Worm (Caenorhabditis elegans) whole organism, dauer: ENCODE measurements around the gene mans-3.

Experiments
- unc-62 ChIP-seq: sonication (generic microtip); optimal IDR thresholded peaks from 2 replicates; lab custom pipeline; 2017; ENCODE audit warnings: missing biosample characterization, missing genetic modification reagents, missing genetic modification characterization

mans-3 gene

DNA sequence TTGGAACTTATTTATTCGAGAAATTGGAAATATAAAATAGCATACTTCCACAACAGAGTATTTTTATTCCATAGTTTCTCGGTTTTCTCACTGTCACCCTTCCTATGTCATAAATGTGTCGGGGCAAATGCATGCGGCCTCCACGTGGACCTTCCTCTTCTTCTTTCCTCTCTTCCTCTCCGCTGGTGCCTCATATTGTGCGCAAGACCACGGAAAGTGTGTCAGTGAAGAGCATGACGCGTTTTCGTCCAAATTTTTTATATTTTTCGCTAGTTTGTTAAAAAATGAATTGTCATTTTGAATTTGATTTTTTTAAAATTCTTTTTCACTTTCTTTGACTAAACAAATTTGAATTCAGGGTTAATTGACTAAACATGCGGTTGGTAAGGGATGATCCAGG is at the start of gene mans-3:
mans-3 (plus strand) TSS at position 359 of the 400 bp plus-strand sequence.
- TF ChIP-seq unc-62 (GFP tag; lab: Kevin White, UChicago), result no peak

DNA sequence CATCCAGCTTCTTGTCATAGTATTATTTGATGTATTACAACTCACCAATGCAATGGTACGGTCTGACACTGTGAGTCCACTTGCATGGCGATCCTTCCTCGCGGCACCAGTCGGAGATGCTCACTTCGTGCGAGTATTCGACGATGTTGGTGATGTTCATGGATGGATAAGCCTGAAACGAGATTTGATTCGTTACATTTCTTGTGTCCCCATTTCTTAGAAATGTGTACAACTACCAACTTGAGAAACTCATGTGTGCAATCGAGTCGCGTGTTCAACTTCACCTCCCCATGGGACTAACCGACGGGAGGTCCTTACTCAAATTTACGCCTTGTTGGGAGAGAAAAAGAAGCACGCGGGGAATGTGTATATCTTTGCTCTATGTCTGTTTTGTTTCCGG is 49.7 kb upstream of the mans-3 start:
- no peak for TF ChIP-seq unc-62 (GFP tag; lab: Kevin White, UChicago)

DNA sequence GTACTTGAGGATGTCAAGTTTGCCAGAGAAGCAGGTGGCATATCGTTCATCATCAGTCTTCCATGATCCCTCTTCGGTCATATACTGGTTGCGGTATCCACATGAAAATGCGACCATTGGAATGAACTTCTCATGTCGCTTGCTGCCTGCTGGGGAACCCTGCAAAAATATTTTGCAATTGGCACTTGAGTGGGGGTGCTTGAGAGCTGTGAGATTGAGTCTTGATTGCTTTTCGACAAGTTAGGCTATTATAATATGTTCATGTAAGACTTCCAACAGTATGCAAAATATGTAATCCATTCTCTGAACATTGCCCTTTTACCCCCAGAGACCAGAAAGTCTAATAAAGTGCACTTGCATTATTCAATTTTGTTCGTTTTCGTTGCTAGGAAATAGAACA is 49.0 kb upstream of the mans-3 start:
- TF ChIP-seq unc-62 (GFP tag; lab: Kevin White, UChicago), result no peak

DNA sequence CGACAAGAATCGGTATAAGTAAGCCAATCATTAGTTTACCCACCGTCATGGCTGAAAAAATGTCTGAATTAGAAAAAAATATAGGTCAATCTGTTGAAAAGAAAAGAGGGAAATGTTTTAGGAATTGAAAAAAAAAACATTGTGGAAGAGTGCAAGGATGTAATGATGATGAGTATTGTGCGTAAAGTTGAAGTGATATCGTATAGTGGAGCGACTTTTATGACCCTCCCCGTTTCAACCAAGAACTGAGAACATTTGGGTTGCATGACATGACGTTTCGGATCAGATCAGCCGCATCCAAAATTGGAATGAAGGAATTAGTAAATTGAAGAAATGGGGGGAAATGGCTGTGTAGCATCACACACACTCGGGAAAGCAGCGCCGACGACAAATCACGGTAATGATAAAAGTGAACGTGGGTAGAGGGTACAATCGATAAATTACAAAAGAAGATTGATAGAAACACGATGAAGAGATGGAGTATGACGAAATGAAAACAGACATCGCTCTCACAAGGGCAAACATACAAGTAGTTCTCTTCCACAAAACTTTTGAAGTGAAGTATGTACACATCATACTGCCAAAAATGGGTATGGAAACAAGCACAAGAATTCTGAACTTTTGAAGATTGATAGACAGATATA is 48.3 kb upstream of the mans-3 start, which contains the start of gene apl-1:
apl-1 (minus strand) TSS at position 51 of the 644 bp plus-strand sequence.
- no peak for TF ChIP-seq unc-62 (GFP tag; lab: Kevin White, UChicago)

DNA sequence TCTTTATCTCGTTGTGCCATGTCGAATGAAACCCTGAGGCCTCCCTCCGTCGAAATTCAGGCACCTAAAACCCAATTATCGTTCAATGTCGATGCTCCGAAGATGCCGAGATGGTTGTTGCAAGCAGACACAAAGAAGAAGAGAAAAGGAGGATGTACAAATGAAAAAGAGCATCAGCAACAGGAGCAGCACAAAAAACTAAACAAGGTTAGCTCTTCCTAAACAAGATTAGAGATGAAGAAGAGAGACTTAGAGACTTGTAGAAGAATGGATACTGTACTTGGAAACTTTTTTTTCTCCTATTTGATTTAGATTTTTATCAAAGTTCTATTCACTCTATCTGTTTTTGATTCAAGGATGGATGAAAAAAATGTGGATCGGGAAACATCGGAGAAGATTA is 47.6 kb upstream of the mans-3 start:
- no peak for TF ChIP-seq unc-62 (GFP tag; lab: Kevin White, UChicago)

DNA sequence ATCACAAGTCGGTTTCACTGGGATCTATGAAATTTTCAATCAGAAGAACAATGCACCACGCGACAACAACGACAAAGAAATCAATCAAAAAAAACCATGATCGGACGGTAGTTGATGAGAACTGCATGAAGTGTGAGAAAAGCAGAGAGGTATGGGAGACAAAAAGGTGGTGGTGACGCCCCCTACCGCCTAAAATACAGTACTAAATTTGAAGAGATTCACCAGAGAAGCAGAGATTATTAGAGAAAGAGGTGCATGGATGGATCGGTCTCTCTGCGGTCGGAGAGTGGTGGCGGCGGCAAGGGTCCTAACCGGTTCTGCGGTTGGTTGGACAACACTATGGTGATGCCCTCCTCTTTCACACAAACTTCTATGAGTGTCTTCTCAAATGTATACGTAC is 45.9 kb upstream of the mans-3 start:
- no peak for TF ChIP-seq unc-62 (GFP tag; lab: Kevin White, UChicago)

DNA sequence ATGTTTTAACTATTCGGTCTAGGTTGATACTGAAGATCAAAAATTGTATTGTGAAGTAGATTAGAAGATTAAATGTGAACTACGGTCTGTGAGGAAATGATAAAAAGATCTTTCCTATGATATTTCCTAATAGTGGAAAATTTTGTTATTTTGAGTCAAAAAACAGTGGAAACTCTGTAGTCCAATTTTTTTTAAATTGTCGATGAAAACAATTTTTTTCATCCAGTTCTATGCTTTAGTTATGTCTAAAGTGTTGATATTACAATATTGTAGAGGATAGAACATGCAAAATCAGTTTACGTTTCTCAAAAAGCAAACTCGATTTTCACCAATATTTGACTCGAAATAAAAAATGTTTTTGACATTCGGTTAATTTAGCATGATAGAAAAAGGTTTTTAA is 45.5 kb upstream of the mans-3 start:
- no peak for TF ChIP-seq unc-62 (GFP tag; lab: Kevin White, UChicago)

DNA sequence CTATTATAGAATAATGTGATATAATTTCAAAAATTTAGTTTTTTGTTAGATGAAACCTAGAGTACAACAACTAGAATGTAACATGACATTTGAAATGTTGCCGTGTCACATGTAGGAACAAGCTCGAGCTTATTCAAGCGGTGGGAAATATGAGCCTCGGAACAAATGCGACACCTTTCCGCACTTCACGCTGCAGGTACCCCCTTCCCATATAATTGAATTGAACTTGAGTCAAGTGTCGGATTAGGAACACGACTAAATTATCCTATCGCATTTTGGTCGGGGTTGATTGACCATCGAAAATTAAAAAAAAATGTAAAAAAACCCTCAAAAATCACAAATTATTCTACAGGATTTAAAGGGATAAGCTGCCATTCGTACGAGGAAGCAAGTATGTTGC is 45.0 kb upstream of the mans-3 start:
- no peak for TF ChIP-seq unc-62 (GFP tag; lab: Kevin White, UChicago)

DNA sequence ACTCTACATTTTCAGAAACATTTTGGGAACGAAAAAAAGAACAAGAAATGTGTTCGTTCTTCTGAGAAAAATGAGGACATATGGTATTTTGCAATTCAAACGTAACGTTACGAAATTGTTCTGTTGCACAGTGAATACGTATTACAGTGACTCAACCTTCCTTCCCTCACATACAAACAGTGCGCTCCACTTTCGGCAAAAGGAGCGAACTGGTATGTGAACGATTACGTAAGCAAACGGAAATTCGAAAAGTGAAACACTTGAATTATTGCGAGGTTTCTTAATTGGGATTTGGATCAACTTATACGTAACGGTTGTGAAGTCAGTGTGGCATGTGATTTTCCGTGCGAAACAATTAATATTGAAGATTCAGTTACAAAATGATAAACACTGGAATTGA is 44.4 kb upstream of the mans-3 start:
- no peak for TF ChIP-seq unc-62 (GFP tag; lab: Kevin White, UChicago)

DNA sequence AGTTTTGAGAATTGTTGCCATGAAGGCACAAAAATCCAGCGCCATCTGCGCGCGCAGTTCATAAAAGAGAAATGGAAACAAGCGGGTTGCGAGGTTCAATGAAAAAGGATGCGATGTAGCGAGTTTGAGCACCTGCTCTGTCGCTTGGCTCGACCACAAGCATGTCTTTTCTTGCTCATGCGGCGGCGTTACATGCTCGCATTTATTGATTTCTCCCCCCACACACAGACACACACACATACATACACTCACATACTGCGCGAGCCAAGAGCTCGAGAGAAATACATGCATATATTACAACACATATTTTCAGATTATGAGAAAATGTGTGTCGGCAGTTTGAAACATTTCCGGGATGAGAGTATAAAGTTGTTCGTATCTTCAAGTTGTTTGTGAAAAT is 43.4 kb upstream of the mans-3 start:
- TF ChIP-seq unc-62 (GFP tag; lab: Kevin White, UChicago), result no peak

DNA sequence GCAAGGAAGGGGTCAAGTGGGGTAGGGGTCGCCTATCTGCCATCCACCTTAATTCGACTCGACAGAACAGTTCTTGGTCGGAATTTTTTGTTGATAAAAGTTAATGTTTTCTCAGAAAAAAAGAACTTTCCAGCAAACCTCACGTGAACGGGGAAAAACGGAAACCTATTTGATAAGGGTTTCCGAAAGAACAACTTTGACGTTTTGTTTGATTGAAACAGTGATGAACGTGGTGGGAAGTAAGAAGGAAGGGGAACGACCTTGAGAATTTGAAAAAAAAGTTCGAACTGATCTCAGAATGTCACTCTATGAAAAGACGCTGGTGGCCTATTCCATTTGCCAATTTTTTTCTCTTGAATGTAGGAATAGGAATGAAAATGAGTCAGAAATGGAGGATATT is 42.8 kb upstream of the mans-3 start:
- TF ChIP-seq unc-62 (GFP tag; lab: Kevin White, UChicago), result no peak

DNA sequence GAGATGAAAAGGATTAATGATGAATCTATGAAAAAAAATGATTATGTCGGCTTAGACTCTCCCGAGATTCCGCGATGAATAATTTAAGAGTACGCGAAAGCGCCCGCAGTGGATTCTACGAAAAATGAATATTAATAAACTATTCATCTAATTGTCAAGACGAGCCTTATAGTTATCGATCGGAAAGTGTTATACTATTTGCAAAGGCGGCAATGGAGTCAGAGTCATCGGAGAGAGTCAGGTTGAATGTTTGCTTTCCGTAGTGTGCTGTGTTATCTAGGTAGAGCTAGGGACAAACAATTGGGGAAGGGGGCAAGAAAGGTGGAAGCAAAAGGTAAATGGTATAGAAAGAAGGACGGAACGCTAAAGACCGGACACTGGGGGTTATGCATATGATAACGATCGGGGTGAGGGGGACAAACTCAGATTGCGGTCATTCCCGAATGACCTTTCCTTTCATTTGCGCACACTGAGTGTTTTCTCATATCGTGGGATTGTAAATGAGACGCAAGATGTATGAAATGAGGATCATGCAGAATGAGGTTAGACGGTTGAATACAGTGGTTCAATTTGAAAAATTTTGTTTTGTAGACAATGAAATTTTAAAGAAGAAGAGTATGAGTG is 42.3 kb upstream of the mans-3 start:
- TF ChIP-seq unc-62 (GFP tag; lab: Kevin White, UChicago), result no peak

DNA sequence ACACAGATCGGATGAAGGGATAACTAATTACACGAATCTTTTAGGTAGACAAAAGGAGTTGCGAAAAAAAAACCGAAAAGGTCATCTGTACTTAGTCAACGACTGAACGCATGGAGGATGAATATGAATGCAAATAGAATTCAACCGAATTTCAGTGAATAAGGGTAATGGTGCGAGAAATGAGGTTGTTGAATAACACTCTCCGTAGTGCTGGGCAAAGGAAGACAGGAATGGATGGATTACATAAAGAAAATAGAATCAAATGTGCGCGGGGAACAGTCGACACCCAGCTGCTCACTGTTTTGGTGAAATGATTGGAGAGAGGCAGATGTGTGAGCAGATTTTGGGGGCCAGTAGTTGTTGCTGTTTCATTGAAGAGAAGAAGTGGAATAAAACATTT is 40.9 kb upstream of the mans-3 start:
- no peak for TF ChIP-seq unc-62 (GFP tag; lab: Kevin White, UChicago)

DNA sequence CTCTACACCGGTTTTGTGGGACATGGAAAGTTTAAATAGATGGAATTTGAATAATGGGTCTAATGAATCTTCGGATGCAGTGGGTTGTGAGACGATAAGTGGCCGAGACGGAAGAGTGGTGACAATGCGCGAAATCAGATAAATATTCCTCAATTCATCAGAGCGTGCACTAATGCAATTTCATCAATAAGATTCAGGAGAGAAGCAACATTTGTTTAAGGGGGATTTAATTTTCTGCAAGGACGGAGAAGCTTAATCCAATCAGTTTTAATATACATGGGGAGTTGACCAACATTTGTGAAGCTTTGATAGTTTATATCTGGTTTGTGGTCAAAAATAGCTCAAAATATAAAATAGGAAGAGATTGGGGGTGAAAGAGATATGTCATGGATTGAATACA is 35.7 kb upstream of the mans-3 start:
- no peak for TF ChIP-seq unc-62 (GFP tag; lab: Kevin White, UChicago)

DNA sequence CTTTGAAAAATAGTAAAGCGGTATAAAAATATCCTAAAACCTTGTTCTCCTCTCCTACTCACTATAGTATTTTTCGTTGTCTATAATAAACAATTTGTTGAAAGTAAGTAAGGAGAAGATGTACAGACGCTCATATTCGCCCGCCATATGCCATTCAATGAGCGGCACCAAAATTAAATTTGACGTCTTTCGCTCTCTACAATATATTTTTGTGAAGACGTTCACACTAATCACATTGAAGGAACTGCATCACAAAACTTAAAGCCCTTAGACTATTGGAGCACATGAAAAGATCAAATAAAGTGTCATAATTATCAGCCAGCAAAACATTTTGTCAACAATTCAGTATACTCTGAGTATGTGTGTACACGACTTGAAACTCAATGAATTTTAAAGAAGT is 33.4 kb upstream of the mans-3 start:
- no peak for TF ChIP-seq unc-62 (GFP tag; lab: Kevin White, UChicago)

DNA sequence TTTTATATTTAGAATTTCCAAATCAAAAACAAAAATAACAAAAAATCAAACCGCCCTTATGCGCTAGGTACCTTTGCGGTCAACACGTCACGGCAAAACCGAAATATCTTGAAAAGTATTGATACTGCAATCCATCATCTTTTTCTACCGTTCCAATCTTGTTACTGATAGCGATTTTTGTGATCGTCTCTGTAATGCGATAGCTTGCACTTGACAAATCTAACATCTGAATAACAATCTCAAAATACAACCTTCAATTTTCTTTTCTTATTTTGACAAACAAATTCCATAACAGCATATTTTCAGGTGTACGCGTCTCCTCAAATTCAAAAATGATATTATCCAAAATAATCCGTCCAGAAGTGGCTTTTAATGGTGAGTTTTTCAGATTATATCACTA is 31.2 kb upstream of the mans-3 start, which contains the start of gene tbc-7:
tbc-7 (plus strand) TSS at position 301 of the 400 bp plus-strand sequence.
- no peak for TF ChIP-seq unc-62 (GFP tag; lab: Kevin White, UChicago)

DNA sequence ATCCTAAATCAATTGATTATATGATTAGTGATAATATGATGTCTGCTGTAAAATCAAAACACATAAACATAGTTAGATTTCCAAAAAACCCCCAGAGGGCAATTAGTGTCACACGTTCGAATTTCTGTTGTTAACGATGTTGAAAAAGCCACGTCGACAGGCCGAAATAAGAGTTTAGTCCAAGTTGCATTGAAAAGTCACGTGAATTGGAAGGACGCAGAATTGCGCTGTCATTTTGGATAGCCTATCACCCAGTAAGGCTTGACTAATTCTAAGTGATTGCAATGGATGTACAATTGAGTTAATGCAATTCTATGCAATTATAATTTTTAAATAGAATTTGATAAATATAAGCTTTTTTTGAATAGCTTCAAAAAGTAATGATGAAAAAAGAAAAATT is 29.6 kb upstream of the mans-3 start:
- TF ChIP-seq unc-62 (GFP tag; lab: Kevin White, UChicago), result no peak
